Fruit fly (Drosophila melanogaster): ENCODE data around the gene Chro.

- TF ChIP-seq Pif1A (GFP tag; optimal IDR thresholded peaks at IDR 0.05) (no peak), CG10348 (GFP tag; IDR thresholded peaks at IDR 0.05) (no peak), CG4496 (GFP tag; IDR thresholded peaks at IDR 0.05) (no peak), EcR (GFP tag; optimal IDR thresholded peaks at IDR 0.05) (no peak), CG12605 (GFP tag; IDR thresholded peaks at IDR 0.05) (no peak), CG14655 (GFP tag; optimal IDR thresholded peaks at IDR 0.05) (no peak), CG17806 (tag; optimal IDR thresholded peaks at IDR 0.05) (no peak), CG9948 (tag; optimal IDR thresholded peaks at IDR 0.05) (no peak), CG8301 (tag; optimal IDR thresholded peaks at IDR 0.05) (no peak), D1 (tag; optimal IDR thresholded peaks at IDR 0.05) (no peak), CG15710 (tag; optimal IDR thresholded peaks at IDR 0.05) (no peak), CG8159 (tag; optimal IDR thresholded peaks at IDR 0.05) (no peak)
Observed at dm6 chr3L:22839243-22839642, 39.5 kb downstream of the Chro start.
